Fruit fly (Drosophila melanogaster): ENCODE results near the gene ppk10.

ppk10 gene

DNA sequence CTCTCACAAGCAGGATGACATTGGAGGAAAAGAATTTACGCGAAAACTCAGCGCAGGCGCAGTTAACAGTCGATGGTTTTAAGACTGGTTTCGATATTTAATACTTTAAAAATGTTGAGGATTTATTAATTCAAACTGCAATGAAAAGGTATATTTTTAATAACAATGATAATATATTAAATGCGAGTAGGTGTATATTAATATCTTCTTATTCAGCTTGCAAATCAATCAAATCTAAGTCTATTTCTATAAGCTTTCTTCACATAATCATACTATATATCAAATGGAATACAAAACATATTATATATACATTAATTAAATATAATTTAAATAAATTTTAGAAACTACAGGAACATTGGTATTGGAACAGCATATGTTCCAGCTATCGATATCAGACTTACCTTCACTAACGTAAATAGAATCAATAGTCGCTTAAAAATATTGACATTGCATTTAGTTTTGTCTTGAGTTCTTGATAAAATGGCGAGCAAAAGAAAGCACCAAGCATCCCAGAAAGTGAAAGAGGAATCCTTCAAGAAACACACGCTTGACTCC lies 16.5 kb downstream of the ppk10 start, which contains the start of the genes TBC1D16 and holn1 (continued):
- TF ChIP-seq CG12769 (tag; optimal IDR thresholded peaks at IDR 0.05), result no peak
- no peak for TF ChIP-seq CHES-1-like (GFP tag; optimal IDR thresholded peaks at IDR 0.05)
- TF ChIP-seq CG12236 (GFP tag; optimal IDR thresholded peaks at IDR 0.05), result no peak
- no peak for TF ChIP-seq pan (optimal IDR thresholded peaks at IDR 0.05)
- TF ChIP-seq pan (GFP tag; optimal IDR thresholded peaks at IDR 0.05 in 1 of 2, IDR thresholded peaks at IDR 0.05 in 1 of 2), result no peak
- peak; percentile 94 for TF ChIP-seq CG30020 (tag; optimal IDR thresholded peaks at IDR 0.05)
- TF ChIP-seq CG17802 (tag; optimal IDR thresholded peaks at IDR 0.05), result no peak
- peak; percentile 13 for TF ChIP-seq CG12391 (tag; optimal IDR thresholded peaks at IDR 0.05)
- no peak for TF ChIP-seq CG31388 (GFP tag; optimal IDR thresholded peaks at IDR 0.05)
- TF ChIP-seq hth (optimal IDR thresholded peaks at IDR 0.05), result no peak

DNA sequence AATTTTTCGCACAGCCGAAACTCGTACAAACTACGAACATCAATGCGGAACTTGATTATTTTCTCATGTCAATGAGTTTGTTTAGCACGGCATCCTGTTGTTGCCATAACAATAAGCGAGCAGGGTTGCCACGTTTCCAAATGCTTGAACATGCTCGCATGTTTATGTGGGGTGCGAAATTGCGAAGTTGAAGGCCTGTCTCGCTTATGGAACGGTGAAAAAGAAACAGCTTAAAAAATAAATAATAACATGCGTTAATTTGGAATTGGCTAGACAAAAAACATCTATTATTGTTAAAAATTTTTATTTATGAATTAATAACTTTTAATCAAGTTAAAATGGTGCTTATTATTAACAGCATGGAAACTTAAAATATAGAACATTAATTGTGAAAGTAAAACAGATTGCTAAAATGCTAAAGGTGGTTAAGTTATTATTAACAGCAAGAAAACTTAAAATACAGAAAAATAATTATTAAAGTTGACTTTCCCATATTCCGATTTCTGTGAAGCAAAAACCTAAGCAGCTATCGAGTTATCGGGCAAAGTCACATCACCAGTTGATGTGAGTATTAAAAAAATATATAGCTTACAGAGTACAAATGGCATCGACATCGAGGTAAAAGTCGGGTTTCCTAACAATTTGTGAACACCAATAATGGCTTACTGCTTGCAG lies 21.3 kb downstream of the ppk10 start, which contains the start of the genes Bug22 and TfIIB:
TSS of gene Bug22 (minus strand) at position 117 of the 675 bp plus-strand sequence.
TSS of gene TfIIB (plus strand) at position 537 of the 675 bp plus-strand sequence.
- TF ChIP-seq chif (GFP tag; optimal IDR thresholded peaks at IDR 0.05) (peak; percentile 35 to 41), tna (GFP tag; IDR thresholded peaks at IDR 0.05; ENCODE audit: partially characterized antibody) (no peak), Trl (optimal IDR thresholded peaks at IDR 0.05) (no peak), Trl (GFP tag; optimal IDR thresholded peaks at IDR 0.05) (peak; percentile 54), CG8290 (GFP tag; optimal IDR thresholded peaks at IDR 0.05) (peak; percentile 78), CG8290 (tag; optimal IDR thresholded peaks at IDR 0.05) (peak; percentile 90 to 92), CG3726 (GFP tag; IDR thresholded peaks at IDR 0.05) (no peak), CG1647 (GFP tag; optimal IDR thresholded peaks at IDR 0.05) (peak; percentile 47), CG12236 (GFP tag; optimal IDR thresholded peaks at IDR 0.05) (peak; percentile 41), peb (GFP tag; IDR thresholded peaks at IDR 0.05) (no peak), pnt (GFP tag; optimal IDR thresholded peaks at IDR 0.05) (peak; percentile 43), Ets97D (GFP tag; optimal IDR thresholded peaks at IDR 0.05) (peak; percentile 70), sim (GFP tag; IDR thresholded peaks at IDR 0.05) (no peak), Fer1 (GFP tag; optimal IDR thresholded peaks at IDR 0.05) (peak; percentile 47), br (optimal IDR thresholded peaks at IDR 0.05) (no peak), Myb (GFP tag; optimal IDR thresholded peaks at IDR 0.05) (peak; percentile 20), Rfx (GFP tag; IDR thresholded peaks at IDR 0.05) (peak; percentile 91), sens-2 (GFP tag; IDR thresholded peaks at IDR 0.05) (no peak), Abd-B (GFP tag; optimal IDR thresholded peaks at IDR 0.05) (peak; percentile 50), CG6813 (GFP tag; optimal IDR thresholded peaks at IDR 0.05) (no peak), Doc2 (GFP tag; IDR thresholded peaks at IDR 0.05) (no peak), z (GFP tag; IDR thresholded peaks at IDR 0.05) (no peak), CG17328 (GFP tag; IDR thresholded peaks at IDR 0.05) (peak; percentile 71; the same call in 1 of the 2 replicates), CG6654 (GFP tag; optimal IDR thresholded peaks at IDR 0.05) (no peak), CG17829 (tag; optimal IDR thresholded peaks at IDR 0.05) (peak; percentile 80), ATbp (GFP tag; optimal IDR thresholded peaks at IDR 0.05) (no peak), p53 (GFP tag; optimal IDR thresholded peaks at IDR 0.05) (no peak), CG7357 (GFP tag; IDR thresholded peaks at IDR 0.05) (no peak), emc (GFP tag; optimal IDR thresholded peaks at IDR 0.05) (no peak), CG6791 (GFP tag; IDR thresholded peaks at IDR 0.05; ENCODE audit: partially characterized antibody) (peak; percentile 22; the same call in 1 of the 3 replicates), Fer3 (tag; optimal IDR thresholded peaks at IDR 0.05) (peak; percentile 70), klu (GFP tag; IDR thresholded peaks at IDR 0.05) (no peak), CG34422 (GFP tag; IDR thresholded peaks at IDR 0.05) (peak; percentile 72), D19A (tag; optimal IDR thresholded peaks at IDR 0.05) (no peak), ssp (GFP tag; IDR thresholded peaks at IDR 0.05) (peak; percentile 57), CG1792 (GFP tag; optimal IDR thresholded peaks at IDR 0.05) (peak; percentile 50), CG17568 (GFP tag; optimal IDR thresholded peaks at IDR 0.05) (no peak), HLHmδ (GFP tag; optimal IDR thresholded peaks at IDR 0.05) (peak; percentile 30), CG15696 (tag; optimal IDR thresholded peaks at IDR 0.05) (peak; percentile 56), wor (GFP tag; IDR thresholded peaks at IDR 0.05) (no peak), cad (GFP tag; optimal IDR thresholded peaks at IDR 0.05) (no peak)

Measured in whole organism, embryonic.